Fruit fly (Drosophila melanogaster) whole organism, embryonic: Measurements from ENCODE around the gene CG13067.

Source experiments
- Bgb ChIP-seq: fragments of 200-800 bp; sonication (Bioruptor generic); IDR thresholded peaks from 2 replicates; pipeline ENCODE4 v1.3.6; 2022; ENCODE audit warnings: missing biosample characterization, missing genetic modification characterization; ENCODE audit not compliant: partially characterized antibody
- CG10654 ChIP-seq: fragments of 200-800 bp; sonication (Bioruptor generic); optimal IDR thresholded peaks from 2 replicates; lab custom pipeline; 2016; ENCODE audit warnings: missing biosample characterization, missing genetic modification characterization
- CG10959 ChIP-seq: fragments of 200-800 bp; sonication (Bioruptor generic); IDR thresholded peaks from 2 replicates; pipeline ENCODE4 v1.3.6; 2022; ENCODE audit warnings: missing biosample characterization, missing genetic modification characterization
- CG10979 ChIP-seq: fragments of 200-800 bp; sonication (Bioruptor generic); optimal IDR thresholded peaks from 2 replicates; lab custom pipeline; 2018; ENCODE audit warnings: missing biosample characterization, mild to moderate bottlenecking, missing genetic modification characterization, moderate library complexity
- CG1603 ChIP-seq: fragments of 200-800 bp; sonication (Bioruptor generic); optimal IDR thresholded peaks from 2 replicates; lab custom pipeline; 2019; ENCODE audit warnings: missing biosample characterization, mild to moderate bottlenecking, missing genetic modification characterization, moderate library complexity
- CG1832 ChIP-seq: fragments of 200-800 bp; sonication (Bioruptor generic); optimal IDR thresholded peaks from 2 replicates; lab custom pipeline; 2017; ENCODE audit warnings: missing biosample characterization, mild to moderate bottlenecking, missing genetic modification characterization, inconsistent platforms
- CG18476 ChIP-seq: fragments of 200-800 bp; sonication (Bioruptor generic); optimal IDR thresholded peaks from 2 replicates; lab custom pipeline; 2016; ENCODE audit warnings: missing biosample characterization, mild to moderate bottlenecking, missing genetic modification characterization
- CG2199 ChIP-seq: fragments of 200-800 bp; sonication (Bioruptor generic); IDR thresholded peaks from 3 replicates; pipeline ENCODE4 v1.3.6; 2022; ENCODE audit warnings: missing biosample characterization, missing genetic modification characterization
- CG30431 ChIP-seq: fragments of 200-800 bp; sonication (Bioruptor generic); optimal IDR thresholded peaks from 2 replicates; lab custom pipeline; 2017; ENCODE audit warnings: missing biosample characterization, missing genetic modification characterization
- CG34376 ChIP-seq: fragments of 200-800 bp; sonication (Bioruptor generic); optimal IDR thresholded peaks from 2 replicates; lab custom pipeline; 2018; ENCODE audit warnings: missing biosample characterization, mild to moderate bottlenecking, missing genetic modification characterization
- CG42726 ChIP-seq: fragments of 200-800 bp; sonication (Bioruptor generic); IDR thresholded peaks from 2 replicates; pipeline ENCODE4 v1.3.6; 2022; ENCODE audit warnings: missing biosample characterization, missing genetic modification characterization; ENCODE audit not compliant: partially characterized antibody
- CG5180 ChIP-seq: fragments of 200-800 bp; sonication (Bioruptor generic); optimal IDR thresholded peaks from 3 replicates; lab custom pipeline; 2017; ENCODE audit warnings: missing biosample characterization, missing genetic modification characterization, mild to moderate bottlenecking, moderate library complexity, missing genetic modification reagents
- CG6765 ChIP-seq: fragments of 200-800 bp; sonication (Bioruptor generic); optimal IDR thresholded peaks from 3 replicates; lab custom pipeline; 2017; ENCODE audit warnings: missing biosample characterization, mild to moderate bottlenecking, missing genetic modification characterization
- CG7271 ChIP-seq: fragments of 200-800 bp; sonication (Bioruptor generic); optimal IDR thresholded peaks from 2 replicates; lab custom pipeline; 2018; ENCODE audit warnings: missing biosample characterization, mild to moderate bottlenecking, missing genetic modification characterization, moderate library complexity
- CG8765 ChIP-seq: fragments of 200-800 bp; sonication (Bioruptor generic); IDR thresholded peaks from 2 replicates; pipeline ENCODE4 v1.3.6; 2022; ENCODE audit warnings: missing biosample characterization, missing genetic modification characterization
- CG9727 ChIP-seq: fragments of 200-800 bp; sonication (Bioruptor generic); optimal IDR thresholded peaks from 3 replicates; lab custom pipeline; 2017; ENCODE audit warnings: missing biosample characterization, mild to moderate bottlenecking, missing genetic modification characterization
- CG9876 ChIP-seq: fragments of 200-800 bp; sonication (Bioruptor generic); optimal IDR thresholded peaks from 2 replicates; lab custom pipeline; 2016; ENCODE audit warnings: missing biosample characterization, missing genetic modification characterization
- Dek ChIP-seq: fragments of 200-800 bp; sonication (Bioruptor generic); optimal IDR thresholded peaks from 3 replicates; lab custom pipeline; 2019; ENCODE audit warnings: missing biosample characterization, mild to moderate bottlenecking, missing genetic modification characterization, moderate library complexity
- Fer3 ChIP-seq: fragments of 200-800 bp; sonication (Bioruptor generic); optimal IDR thresholded peaks from 2 replicates; lab custom pipeline; 2018; ENCODE audit warnings: missing biosample characterization, mild to moderate bottlenecking, missing genetic modification characterization, moderate library complexity
- Gsc ChIP-seq: fragments of 200-800 bp; sonication (Bioruptor generic); IDR thresholded peaks from 2 replicates; pipeline ENCODE4 v1.3.6; 2022; ENCODE audit warnings: missing biosample characterization, missing genetic modification characterization
- H2.0 ChIP-seq: fragments of 200-800 bp; sonication (Bioruptor generic); IDR thresholded peaks from 2 replicates; pipeline ENCODE4 v1.3.6; 2022; ENCODE audit warnings: missing biosample characterization, missing genetic modification characterization
- Hr39 ChIP-seq: fragments of >200 bp; optimal IDR thresholded peaks from 2 replicates; lab custom pipeline; 2017
- Hr51 ChIP-seq, 2 experiments: fragments of 200-800 bp; sonication (Bioruptor generic); optimal IDR thresholded peaks; 2 replicates in 1 of 2; 3 replicates in 1 of 2; lab custom pipeline; 2016 to 2018; ENCODE audit warnings: missing biosample characterization in 2 of 2, missing genetic modification characterization in 2 of 2, mild to moderate bottlenecking in 1 of 2, moderate library complexity in 1 of 2
- MESR4 ChIP-seq: fragments of 200-800 bp; sonication (Bioruptor generic); optimal IDR thresholded peaks from 2 replicates; lab custom pipeline; 2018; ENCODE audit warnings: missing biosample characterization, mild to moderate bottlenecking, missing genetic modification characterization, moderate library complexity
- Med ChIP-seq: fragments of 200-800 bp; sonication (Bioruptor generic); peaks from one replicate; lab custom pipeline; 2016; ENCODE audit warnings: missing biosample characterization, missing genetic modification characterization, mild to moderate bottlenecking, inconsistent platforms, moderate library complexity
- Ravus ChIP-seq: fragments of 200-800 bp; sonication (Bioruptor generic); IDR thresholded peaks from 2 replicates; pipeline ENCODE4 v1.3.6; 2022; ENCODE audit warnings: missing biosample characterization, missing genetic modification characterization
- Side ChIP-seq: fragments of 200-800 bp; sonication (Bioruptor generic); optimal IDR thresholded peaks from 2 replicates; lab custom pipeline; 2016; ENCODE audit warnings: missing biosample characterization, missing genetic modification characterization
- Sin3A ChIP-seq: fragments of >200 bp; optimal IDR thresholded peaks from 2 replicates; lab custom pipeline; 2018
- TFAM ChIP-seq: fragments of 200-800 bp; sonication (Bioruptor generic); optimal IDR thresholded peaks from 2 replicates; lab custom pipeline; 2017; ENCODE audit warnings: missing biosample characterization, missing genetic modification characterization, inconsistent platforms
- Vsx1 ChIP-seq: fragments of 200-800 bp; sonication (Bioruptor generic); optimal IDR thresholded peaks from 2 replicates; lab custom pipeline; 2017; ENCODE audit warnings: missing biosample characterization, mild to moderate bottlenecking, missing genetic modification characterization, missing genetic modification reagents
- Xrp1 ChIP-seq: fragments of 200-800 bp; sonication (Bioruptor generic); IDR thresholded peaks from 2 replicates; pipeline ENCODE4 v1.3.6; 2022; ENCODE audit warnings: missing biosample characterization, missing genetic modification characterization
- amos ChIP-seq: fragments of 200-800 bp; sonication (Bioruptor generic); IDR thresholded peaks from 2 replicates; pipeline ENCODE4 v1.3.6; 2022; ENCODE audit warnings: missing biosample characterization, missing genetic modification characterization; ENCODE audit not compliant: partially characterized antibody
- br ChIP-seq: fragments of >200 bp; optimal IDR thresholded peaks from 2 replicates; lab custom pipeline; 2017
- cad ChIP-seq: fragments of >200 bp; optimal IDR thresholded peaks from 2 replicates; lab custom pipeline; 2017; ENCODE audit warnings: missing biosample characterization, missing genetic modification characterization
- cg ChIP-seq: fragments of 200-800 bp; sonication (Bioruptor generic); optimal IDR thresholded peaks from 3 replicates; lab custom pipeline; 2019; ENCODE audit warnings: missing biosample characterization, mild to moderate bottlenecking, missing genetic modification characterization, moderate library complexity
- croc ChIP-seq: fragments of 200-800 bp; sonication (Bioruptor generic); conservative IDR thresholded peaks from 3 replicates; pipeline ENCODE4 v1.3.6; 2022; ENCODE audit warnings: missing biosample characterization, missing genetic modification characterization
- crol ChIP-seq: fragments of 200-800 bp; sonication (Bioruptor generic); IDR thresholded peaks from 2 replicates; pipeline ENCODE4 v1.3.6; 2022; ENCODE audit warnings: missing biosample characterization, missing genetic modification characterization
- dati ChIP-seq: fragments of 200-800 bp; sonication (Bioruptor generic); IDR thresholded peaks from 2 replicates; pipeline ENCODE4 v1.3.6; 2022; ENCODE audit warnings: missing biosample characterization, missing genetic modification characterization
- dimm ChIP-seq: fragments of 200-800 bp; sonication (Bioruptor generic); IDR thresholded peaks from 2 replicates; pipeline ENCODE4 v1.3.6; 2022; ENCODE audit warnings: missing biosample characterization, missing genetic modification characterization
- insv ChIP-seq, 2 experiments: fragments of 200-800 bp; sonication (Bioruptor generic); optimal IDR thresholded peaks; 3 replicates each; lab custom pipeline; 2016 to 2018; ENCODE audit warnings: missing biosample characterization in 2 of 2, missing genetic modification characterization in 2 of 2
- knrl ChIP-seq: fragments of 200-800 bp; sonication (Bioruptor generic); IDR thresholded peaks from 3 replicates; pipeline ENCODE4 v1.3.6; 2022; ENCODE audit warnings: missing biosample characterization, missing genetic modification characterization; ENCODE audit not compliant: partially characterized antibody
- lilli ChIP-seq: fragments of 200-800 bp; sonication (Bioruptor generic); optimal IDR thresholded peaks from 3 replicates; lab custom pipeline; 2016; ENCODE audit warnings: missing biosample characterization, missing genetic modification characterization
- odd ChIP-seq: fragments of 200-800 bp; sonication (Bioruptor generic); optimal IDR thresholded peaks from 2 replicates; lab custom pipeline; 2017; ENCODE audit warnings: missing biosample characterization, mild to moderate bottlenecking, missing genetic modification characterization
- org-1 ChIP-seq: fragments of 200-800 bp; sonication (Bioruptor generic); optimal IDR thresholded peaks from 2 replicates; lab custom pipeline; 2017; ENCODE audit warnings: missing biosample characterization, missing genetic modification characterization
- otp ChIP-seq: fragments of 200-800 bp; sonication (Bioruptor generic); IDR thresholded peaks from 3 replicates; pipeline ENCODE4, ENCODE4 v1.3.6; 2022; ENCODE audit warnings: missing biosample characterization, missing genetic modification characterization
- psq ChIP-seq: fragments of 200-800 bp; sonication (Bioruptor generic); optimal IDR thresholded peaks from 2 replicates; lab custom pipeline; 2017; ENCODE audit warnings: missing biosample characterization, missing genetic modification characterization
- seq ChIP-seq: fragments of 200-800 bp; sonication (Bioruptor generic); IDR thresholded peaks from 2 replicates; pipeline ENCODE4 v1.3.6; 2022; ENCODE audit warnings: missing biosample characterization, missing genetic modification characterization
- sna ChIP-seq: fragments of 200-800 bp; sonication (Bioruptor generic); IDR thresholded peaks from 2 replicates; pipeline ENCODE4 v1.3.6; 2022; ENCODE audit warnings: missing biosample characterization, missing genetic modification characterization; ENCODE audit not compliant: partially characterized antibody
- so ChIP-seq: fragments of 200-800 bp; sonication (Bioruptor generic); IDR thresholded peaks from 3 replicates; pipeline ENCODE4 v1.3.6; 2022; ENCODE audit warnings: missing biosample characterization, missing genetic modification characterization
- stc ChIP-seq: fragments of 200-800 bp; sonication (Bioruptor generic); IDR thresholded peaks from 2 replicates; pipeline ENCODE4 v1.3.6; 2022; ENCODE audit warnings: missing biosample characterization, missing genetic modification characterization
- wor ChIP-seq: fragments of 200-800 bp; sonication (Bioruptor generic); IDR thresholded peaks from 2 replicates; pipeline ENCODE4 v1.3.6; 2022; ENCODE audit warnings: missing biosample characterization, missing genetic modification characterization
- yki ChIP-seq: fragments of >200 bp; optimal IDR thresholded peaks from 3 replicates; lab custom pipeline; 2018
- zen ChIP-seq: fragments of 200-800 bp; sonication (Bioruptor generic); optimal IDR thresholded peaks from 3 replicates; lab custom pipeline; 2018; ENCODE audit warnings: missing biosample characterization, mild to moderate bottlenecking, missing genetic modification characterization, moderate library complexity

The CG13067 gene

DNA sequence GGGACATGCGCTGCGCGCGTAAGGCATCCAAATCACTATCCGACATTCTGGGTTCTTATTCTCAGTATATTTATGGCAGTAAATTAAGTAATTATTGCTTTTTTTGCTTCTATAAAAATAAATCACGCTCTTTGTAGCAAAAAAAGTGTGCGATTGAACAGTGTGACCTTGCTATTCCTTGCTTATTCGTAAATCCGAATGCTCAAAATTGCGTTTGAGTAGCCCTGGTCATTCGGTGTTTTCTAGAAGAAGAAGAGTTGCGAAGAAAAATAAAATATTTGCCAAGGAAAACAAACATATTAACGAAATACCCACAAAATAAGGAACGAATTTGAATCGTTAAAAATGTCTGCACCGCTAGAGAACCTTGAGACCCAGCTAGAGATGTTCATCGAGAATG, 39.2 kb upstream of the CG13067 start, which contains the start of the genes PDCD-5 and MED10 (continued):
- TF ChIP-seq org-1 (GFP tag; lab: Kevin White, UChicago) (no peak), amos (GFP tag; lab: Robert Waterston, UW) (peak; percentile 43), seq (GFP tag; lab: Robert Waterston, UW) (no peak), insv (GFP tag; optimal IDR thresholded peaks at IDR 0.05; lab: Kevin White, UChicago) (no peak), yki (no peak), Side (GFP tag; lab: Kevin White, UChicago) (no peak), CG8765 (GFP tag; lab: Robert Waterston, UW) (no peak), Hr51 (GFP tag; optimal IDR thresholded peaks at IDR 0.05; lab: Kevin White, UChicago) (no peak), dati (GFP tag; lab: Robert Waterston, UW) (no peak), CG10959 (GFP tag; lab: Robert Waterston, UW) (peak; percentile 33; the same call in 1 of the 2 replicates), Xrp1 (GFP tag; lab: Robert Waterston, UW) (no peak), knrl (GFP tag; lab: Robert Waterston, UW) (peak; percentile 30; the same call in 1 of the 3 replicates), croc (no peak), MESR4 (GFP tag; lab: Kevin White, UChicago) (peak; percentile 92), psq (GFP tag; lab: Kevin White, UChicago) (no peak), CG9727 (GFP tag; lab: Kevin White, UChicago) (no peak), odd (GFP tag; lab: Kevin White, UChicago) (no peak), CG6765 (no peak), Med (GFP tag; lab: Kevin White, UChicago) (peak; percentile 89), sna (GFP tag; lab: Robert Waterston, UW) (0 out of 2 replicates have a peak, but pooled peaks have one; percentile 29), CG10654 (GFP tag; lab: Kevin White, UChicago) (no peak), cg (no peak), Dek (tag; lab: Kevin White, UChicago) (no peak), crol (GFP tag; lab: Robert Waterston, UW) (no peak), Ravus (GFP tag; lab: Robert Waterston, UW) (no peak), br (no peak), wor (GFP tag; lab: Robert Waterston, UW) (no peak), otp (GFP tag; lab: Robert Waterston, UW) (no peak), Hr39 (lab: Kevin White, UChicago) (no peak), so (GFP tag; lab: Robert Waterston, UW) (no peak), Vsx1 (GFP tag; lab: Kevin White, UChicago) (no peak), cad (no peak), Gsc (GFP tag; lab: Robert Waterston, UW) (no peak), TFAM (GFP tag; lab: Kevin White, UChicago) (no peak), Fer3 (no peak), CG1832 (GFP tag; lab: Kevin White, UChicago) (no peak), Bgb (GFP tag; lab: Robert Waterston, UW) (peak; percentile 28; the same call in 1 of the 2 replicates), CG9876 (GFP tag; lab: Kevin White, UChicago) (no peak), CG34376 (no peak), stc (GFP tag; lab: Robert Waterston, UW) (no peak), dimm (no peak), CG1603 (tag; lab: Kevin White, UChicago) (peak; percentile 83), CG2199 (GFP tag; lab: Robert Waterston, UW) (no peak), CG10979 (tag; lab: Kevin White, UChicago) (peak; percentile 3), CG7271 (tag; lab: Kevin White, UChicago) (no peak), zen (peak; percentile 36), CG30431 (GFP tag; lab: Kevin White, UChicago) (no peak), CG18476 (GFP tag; lab: Kevin White, UChicago) (no peak), H2.0 (GFP tag; lab: Robert Waterston, UW) (no peak), CG42726 (GFP tag; lab: Robert Waterston, UW) (peak; percentile 66; the same call in 1 of the 2 replicates), lilli (no peak), CG5180 (GFP tag; lab: Kevin White, UChicago) (no peak), Sin3A (peak; percentile 72)
